Fruit fly (Drosophila melanogaster) whole organism, prepupa: ENCODE measurements around the gene nbs.
A peak's percentile ranks its signal among the peaks of the same experiment; 100 is the strongest.

Experiments used
- Blimp-1 ChIP-seq: fragments of 200-800 bp; sonication (Bioruptor generic); optimal IDR thresholded peaks from 3 replicates; lab custom pipeline; 2017; ENCODE audit warnings: missing biosample characterization, missing genetic modification characterization, mild to moderate bottlenecking, moderate library complexity, missing genetic modification reagents
- CG10631 ChIP-seq: fragments of 200-800 bp; sonication (Bioruptor generic); optimal IDR thresholded peaks from 2 replicates; lab custom pipeline; 2016; ENCODE audit warnings: missing biosample characterization, missing genetic modification characterization
- CG11294 ChIP-seq: fragments of 200-800 bp; sonication (Bioruptor generic); IDR thresholded peaks from 2 replicates; pipeline ENCODE4 v1.3.6; 2022; ENCODE audit warnings: missing biosample characterization, missing genetic modification characterization
- CG11762 ChIP-seq: fragments of 200-800 bp; sonication (Bioruptor generic); optimal IDR thresholded peaks from 3 replicates; lab custom pipeline; 2016; ENCODE audit warnings: missing biosample characterization, missing genetic modification characterization; ENCODE audit not compliant: insufficient read depth
- CG11902 ChIP-seq: fragments of 200-800 bp; sonication (Bioruptor generic); optimal IDR thresholded peaks from 3 replicates; lab custom pipeline; 2016; ENCODE audit warnings: missing biosample characterization, missing genetic modification characterization
- CG15336 ChIP-seq: fragments of 200-800 bp; sonication (Bioruptor generic); IDR thresholded peaks from 2 replicates; pipeline ENCODE4 v1.3.6; 2022; ENCODE audit warnings: missing biosample characterization, missing genetic modification characterization
- CG1621 ChIP-seq: fragments of 200-800 bp; sonication (Bioruptor generic); optimal IDR thresholded peaks from 3 replicates; lab custom pipeline; 2018; ENCODE audit warnings: missing biosample characterization, mild to moderate bottlenecking, missing genetic modification characterization
- CG16779 ChIP-seq: fragments of 200-800 bp; sonication (Bioruptor generic); optimal IDR thresholded peaks from 3 replicates; lab custom pipeline; 2017; ENCODE audit warnings: missing biosample characterization, mild to moderate bottlenecking, missing genetic modification characterization
- CG3032 ChIP-seq: fragments of 200-800 bp; optimal IDR thresholded peaks from 2 replicates; lab custom pipeline; 2019; ENCODE audit warnings: missing biosample characterization, mild to moderate bottlenecking, missing genetic modification characterization, moderate library complexity
- CG31627 ChIP-seq: fragments of 200-800 bp; sonication (Bioruptor generic); optimal IDR thresholded peaks from 3 replicates; lab custom pipeline; 2016; ENCODE audit warnings: missing biosample characterization, missing genetic modification characterization
- CG32006 ChIP-seq: fragments of 200-800 bp; sonication (Bioruptor generic); optimal IDR thresholded peaks from 3 replicates; lab custom pipeline; 2017; ENCODE audit warnings: missing biosample characterization, mild to moderate bottlenecking, missing genetic modification characterization
- CG34406 ChIP-seq: fragments of 200-800 bp; sonication (Bioruptor generic); optimal IDR thresholded peaks from 3 replicates; lab custom pipeline; 2016; ENCODE audit warnings: missing biosample characterization, missing genetic modification characterization
- CG4318 ChIP-seq: fragments of 200-800 bp; sonication (Bioruptor generic); optimal IDR thresholded peaks from 3 replicates; lab custom pipeline; 2017; ENCODE audit warnings: missing biosample characterization, mild to moderate bottlenecking, missing genetic modification characterization
- CG6163 ChIP-seq: fragments of 200-800 bp; sonication (Bioruptor generic); IDR thresholded peaks from 3 replicates; pipeline ENCODE4 v1.3.6; 2022; ENCODE audit warnings: missing biosample characterization, missing genetic modification characterization
- CG6808 ChIP-seq: fragments of 200-800 bp; sonication (Bioruptor generic); optimal IDR thresholded peaks from 3 replicates; lab custom pipeline; 2017; ENCODE audit warnings: missing biosample characterization, missing genetic modification characterization, mild to moderate bottlenecking, moderate library complexity, missing genetic modification reagents
- CG6854 ChIP-seq: fragments of 200-800 bp; sonication (Bioruptor generic); optimal IDR thresholded peaks from 2 replicates; lab custom pipeline; 2017; ENCODE audit warnings: missing biosample characterization, mild to moderate bottlenecking, missing genetic modification characterization
- CG7368 ChIP-seq: fragments of 200-800 bp; sonication (Bioruptor generic); optimal IDR thresholded peaks from 3 replicates; lab custom pipeline; 2016; ENCODE audit warnings: missing biosample characterization, missing genetic modification characterization
- CG8119 ChIP-seq: fragments of 200-800 bp; sonication (Bioruptor generic); IDR thresholded peaks from 3 replicates; pipeline ENCODE4 v1.3.6; 2022; ENCODE audit warnings: missing biosample characterization, missing genetic modification characterization
- CG9139 ChIP-seq: fragments of 200-800 bp; sonication (Bioruptor generic); optimal IDR thresholded peaks from 3 replicates; lab custom pipeline; 2017; ENCODE audit warnings: missing biosample characterization, mild to moderate bottlenecking, missing genetic modification characterization
- Eip75B ChIP-seq: fragments of 200-800 bp; sonication (Bioruptor generic); optimal IDR thresholded peaks from 3 replicates; lab custom pipeline; 2016; ENCODE audit warnings: missing biosample characterization, missing genetic modification characterization
- Eip78C ChIP-seq: fragments of 200-800 bp; sonication (Bioruptor generic); peaks from one replicate; lab custom pipeline; 2016; ENCODE audit warnings: missing biosample characterization, missing genetic modification characterization
- Eip93F ChIP-seq: fragments of 200-800 bp; sonication (Bioruptor generic); optimal IDR thresholded peaks from 2 replicates; lab custom pipeline; 2016; ENCODE audit warnings: missing biosample characterization, mild to moderate bottlenecking, missing genetic modification characterization
- Ets21C ChIP-seq: fragments of 200-800 bp; sonication (Bioruptor generic); optimal IDR thresholded peaks from 3 replicates; lab custom pipeline; 2016; ENCODE audit warnings: missing biosample characterization, missing genetic modification characterization
- Ets96B ChIP-seq: fragments of 200-800 bp; optimal IDR thresholded peaks from 2 replicates; lab custom pipeline; 2019; ENCODE audit warnings: missing biosample characterization, mild to moderate bottlenecking, missing genetic modification characterization, moderate library complexity
- Gug ChIP-seq: fragments of 200-800 bp; sonication (Bioruptor generic); IDR thresholded peaks from 2 replicates; pipeline ENCODE4 v1.3.6; 2022; ENCODE audit warnings: missing biosample characterization, missing genetic modification characterization
- Hr38 ChIP-seq: sonication (Bioruptor generic); optimal IDR thresholded peaks from 2 replicates; lab custom pipeline; 2016; ENCODE audit warnings: missing biosample characterization, missing genetic modification characterization
- Hr39 ChIP-seq: fragments of 200-800 bp; sonication (Bioruptor generic); optimal IDR thresholded peaks from 2 replicates; lab custom pipeline; 2016; ENCODE audit warnings: missing biosample characterization, missing genetic modification characterization
- Hr4 ChIP-seq: fragments of 200-800 bp; sonication (Bioruptor generic); optimal IDR thresholded peaks from 3 replicates; lab custom pipeline; 2016; ENCODE audit warnings: missing biosample characterization, missing genetic modification characterization
- Sox102F ChIP-seq: fragments of 200-800 bp; sonication (Bioruptor generic); optimal IDR thresholded peaks from 2 replicates; lab custom pipeline; 2016; ENCODE audit warnings: missing biosample characterization, mild to moderate bottlenecking, missing genetic modification characterization
- Sox14 ChIP-seq: fragments of 200-800 bp; sonication (Bioruptor generic); optimal IDR thresholded peaks from 3 replicates; lab custom pipeline; 2016; ENCODE audit warnings: missing biosample characterization, missing genetic modification characterization
- achi ChIP-seq: fragments of 200-800 bp; sonication (Bioruptor generic); optimal IDR thresholded peaks from 3 replicates; lab custom pipeline; 2016; ENCODE audit warnings: missing biosample characterization, missing genetic modification characterization
- acj6 ChIP-seq: fragments of 200-800 bp; sonication (Bioruptor generic); optimal IDR thresholded peaks from 3 replicates; lab custom pipeline; 2016; ENCODE audit warnings: missing biosample characterization, missing genetic modification characterization
- cyc ChIP-seq: fragments of 200-800 bp; sonication (Bioruptor generic); optimal IDR thresholded peaks from 3 replicates; lab custom pipeline; 2016; ENCODE audit warnings: missing biosample characterization, missing genetic modification characterization
- dac ChIP-seq: fragments of 200-800 bp; sonication (Bioruptor generic); optimal IDR thresholded peaks from 2 replicates; lab custom pipeline; 2017; ENCODE audit warnings: missing biosample characterization, mild to moderate bottlenecking, missing genetic modification characterization
- esn ChIP-seq: fragments of 200-800 bp; sonication (Bioruptor generic); optimal IDR thresholded peaks from 2 replicates; lab custom pipeline; 2016; ENCODE audit warnings: missing biosample characterization, mild to moderate bottlenecking, missing genetic modification characterization, moderate library complexity
- fd59A ChIP-seq: fragments of 200-800 bp; sonication (Bioruptor generic); optimal IDR thresholded peaks from 2 replicates; lab custom pipeline; 2017; ENCODE audit warnings: missing biosample characterization, mild to moderate bottlenecking, missing genetic modification characterization, missing genetic modification reagents
- fd85E ChIP-seq: fragments of 200-800 bp; sonication (Bioruptor generic); optimal IDR thresholded peaks from 3 replicates; lab custom pipeline; 2016; ENCODE audit warnings: missing biosample characterization, missing genetic modification characterization
- fkh ChIP-seq: fragments of 200-800 bp; sonication (Bioruptor generic); optimal IDR thresholded peaks from 3 replicates; lab custom pipeline; 2017; ENCODE audit warnings: missing biosample characterization, mild to moderate bottlenecking, missing genetic modification characterization, moderate library complexity
- lz ChIP-seq: fragments of 200-800 bp; sonication (Bioruptor generic); optimal IDR thresholded peaks from 3 replicates; lab custom pipeline; 2016; ENCODE audit warnings: missing biosample characterization, missing genetic modification characterization
- net ChIP-seq: fragments of 200-800 bp; sonication (Bioruptor generic); optimal IDR thresholded peaks from 3 replicates; lab custom pipeline; 2016; ENCODE audit warnings: missing biosample characterization, missing genetic modification characterization
- pdm3 ChIP-seq: fragments of 200-800 bp; sonication (Bioruptor generic); optimal IDR thresholded peaks from 3 replicates; lab custom pipeline; 2016; ENCODE audit warnings: missing biosample characterization, missing genetic modification characterization
- salr ChIP-seq, 2 experiments: fragments of 200-800 bp; sonication (Bioruptor generic); optimal IDR thresholded peaks; 3 replicates each; lab custom pipeline; 2016 to 2018; ENCODE audit warnings: missing biosample characterization in 2 of 2, missing genetic modification characterization in 2 of 2, mild to moderate bottlenecking in 1 of 2
- spab ChIP-seq: fragments of 200-800 bp; sonication (Bioruptor generic); optimal IDR thresholded peaks from 2 replicates; lab custom pipeline; 2017; ENCODE audit warnings: missing biosample characterization, mild to moderate bottlenecking, missing genetic modification characterization, missing genetic modification reagents
- svp ChIP-seq: fragments of 200-800 bp; sonication (Bioruptor generic); peaks from one replicate; lab custom pipeline; 2016; ENCODE audit warnings: missing biosample characterization, missing genetic modification characterization

Gene nbs

dm6 chr3L:9698193-9698642 is 24.8 kb downstream of the nbs start, which contains the start of gene Ubc4:
TSS of gene Ubc4 (plus strand) at chr3L:9698336.
- TF ChIP-seq net (GFP tag; lab: Kevin White, UChicago) (no peak), CG8119 (GFP tag; lab: Robert Waterston, UW) (peak; percentile 36; the same call in 1 of the 3 replicates), fd59A (GFP tag; lab: Kevin White, UChicago) (no peak), esn (GFP tag; lab: Kevin White, UChicago) (peak; percentile 52), lz (peak; percentile 2), Ets96B (tag; lab: Kevin White, UChicago) (peak; percentile 7), CG7368 (GFP tag; lab: Kevin White, UChicago) (peak; percentile 21), Sox14 (GFP tag; lab: Kevin White, UChicago) (peak; percentile 70), CG15336 (GFP tag; lab: Robert Waterston, UW) (peak; percentile 31; the same call in 1 of the 2 replicates), CG3032 (peak; percentile 34), Hr39 (no peak), CG6163 (GFP tag; lab: Robert Waterston, UW) (0 out of 3 replicates have a peak, but pooled peaks have one; percentile 39), svp (GFP tag; lab: Kevin White, UChicago) (peak; percentile 72), cyc (GFP tag; lab: Kevin White, UChicago) (no peak), salr (GFP tag; optimal IDR thresholded peaks at IDR 0.05; lab: Kevin White, UChicago) (no peak), CG31627 (peak; percentile 14), CG6854 (GFP tag; lab: Kevin White, UChicago) (peak; percentile 39), CG1621 (tag; lab: Kevin White, UChicago) (peak; percentile 49)
- TF ChIP-seq, all 60 proteins: peak for 13

dm6 chr3L:9697527-9697883 is 25.5 kb downstream of the nbs start:
- no peak for TF ChIP-seq CG6808 (GFP tag; lab: Kevin White, UChicago)
- TF ChIP-seq, all 60 proteins: peak for 0

dm6 chr3L:9696650-9697526 is 26.1 kb downstream of the nbs start, which contains the start of gene Prps:
TSS of gene Prps (minus strand) at chr3L:9696700.
- TF ChIP-seq lz (peak; percentile 86), CG32006 (GFP tag; lab: Kevin White, UChicago) (peak; percentile 70), Hr38 (no peak), CG11902 (GFP tag; lab: Kevin White, UChicago) (peak; percentile 68), Sox14 (GFP tag; lab: Kevin White, UChicago) (peak; percentile 82), Hr39 (peak; percentile 82), CG31627 (peak; percentile 83), CG11762 (GFP tag; lab: Kevin White, UChicago) (peak; percentile 79), CG3032 (peak; percentile 79), CG9139 (GFP tag; lab: Kevin White, UChicago) (peak; percentile 81), CG6808 (GFP tag; lab: Kevin White, UChicago) (peak; percentile 77), pdm3 (GFP tag; lab: Kevin White, UChicago) (peak; percentile 88), Hr4 (GFP tag; lab: Kevin White, UChicago) (peak; percentile 88), fkh (GFP tag; lab: Kevin White, UChicago) (peak; percentile 23), acj6 (peak; percentile 83), CG34406 (GFP tag; lab: Kevin White, UChicago) (peak; percentile 73), CG8119 (GFP tag; lab: Robert Waterston, UW) (peak; percentile 78; the same call in 2 of the 3 replicates), CG4318 (GFP tag; lab: Kevin White, UChicago) (no peak), Ets21C (GFP tag; lab: Kevin White, UChicago) (peak; percentile 77), CG6854 (GFP tag; lab: Kevin White, UChicago) (peak; percentile 92), fd85E (GFP tag; lab: Kevin White, UChicago) (peak; percentile 81), achi (GFP tag; lab: Kevin White, UChicago) (peak; percentile 78), Eip78C (peak; percentile 96), Gug (peak; percentile 71), CG11294 (GFP tag; lab: Robert Waterston, UW) (peak; percentile 72), CG7368 (GFP tag; lab: Kevin White, UChicago) (peak; percentile 89), dac (peak; percentile 24), CG10631 (GFP tag; lab: Kevin White, UChicago) (no peak), svp (GFP tag; lab: Kevin White, UChicago) (peak; percentile 94), CG16779 (tag; lab: Kevin White, UChicago) (peak; percentile 83), Sox102F (GFP tag; lab: Kevin White, UChicago) (peak; percentile 93), Eip75B (GFP tag; lab: Kevin White, UChicago) (peak; percentile 91), Eip93F (GFP tag; lab: Kevin White, UChicago) (peak; percentile 83), CG15336 (GFP tag; lab: Robert Waterston, UW) (peak; percentile 83), Blimp-1 (GFP tag; lab: Kevin White, UChicago) (peak; percentile 69), spab (GFP tag; lab: Kevin White, UChicago) (peak; percentile 67)
